Fruit fly (Drosophila melanogaster) whole organism, adult: ENCODE data around the gene CG11417.

Source experiments
- CG14711 ChIP-seq: fragments of 200-800 bp; sonication (Bioruptor generic); optimal IDR thresholded peaks from 2 replicates; lab custom pipeline; 2018; ENCODE audit warnings: missing biosample characterization, mild to moderate bottlenecking, missing genetic modification characterization, moderate library complexity
- bab1 ChIP-seq: fragments of 200-800 bp; sonication (Bioruptor generic); optimal IDR thresholded peaks from 3 replicates; lab custom pipeline; 2019; ENCODE audit warnings: missing biosample characterization, mild to moderate bottlenecking, missing genetic modification characterization, moderate library complexity
- pad ChIP-seq: fragments of 200-800 bp; sonication (Bioruptor generic); optimal IDR thresholded peaks from 3 replicates; lab custom pipeline; 2017; ENCODE audit warnings: missing biosample characterization, missing genetic modification characterization, mild to moderate bottlenecking, moderate library complexity, missing genetic modification reagents

dm6 chrX:1384232-1384631 lies 30.4 kb downstream of the CG11417 start:
- peak; percentile 33 for TF ChIP-seq pad (GFP tag; lab: Kevin White, UChicago)
- TF ChIP-seq CG14711, result no peak
- TF ChIP-seq bab1 (GFP tag; lab: Kevin White, UChicago), result no peak
